Worm (Caenorhabditis elegans) whole organism, midembryonic: Measurements from ENCODE around the gene srt-49.

Experiments used
- T22C8.4 ChIP-seq: fragments of 200-800 bp; sonication (Bioruptor generic); IDR thresholded peaks from 2 replicates; pipeline ENCODE4 v1.3.6; 2022; ENCODE audit warnings: missing genetic modification characterization, missing compliant biosample characterization
- cog-1 ChIP-seq: sonication (generic microtip); optimal IDR thresholded peaks from 2 replicates; lab custom pipeline; 2016; ENCODE audit warnings: missing genetic modification characterization, missing compliant biosample characterization
- flt-1 ChIP-seq: fragments of 200-800 bp; sonication (Bioruptor generic); IDR thresholded peaks from 2 replicates; pipeline ENCODE4 v1.3.6; 2022; ENCODE audit warnings: missing genetic modification characterization, missing compliant biosample characterization
- klf-2 ChIP-seq: fragments of 200-800 bp; sonication (Bioruptor generic); conservative IDR thresholded peaks from 2 replicates; pipeline ENCODE4 v1.3.6; 2022; ENCODE audit warnings: missing genetic modification reagents, missing genetic modification characterization, missing compliant biosample characterization
- med-1 ChIP-seq: sonication (generic microtip); optimal IDR thresholded peaks from 2 replicates; lab custom pipeline; 2017; ENCODE audit warnings: missing genetic modification characterization, mild to moderate bottlenecking, missing compliant biosample characterization, antibody characterized with exemption, missing genetic modification reagents; ENCODE audit not compliant: insufficient read depth
- ref-1 ChIP-seq: fragments of 200-800 bp; sonication (Bioruptor generic); conservative IDR thresholded peaks from 2 replicates; pipeline ENCODE4 v1.3.6; 2022; ENCODE audit warnings: missing genetic modification reagents, missing genetic modification characterization, missing compliant biosample characterization
- tab-1 ChIP-seq: fragments of 200-800 bp; sonication (Bioruptor generic); IDR thresholded peaks from 2 replicates; pipeline ENCODE4 v1.3.6; 2022; ENCODE audit warnings: missing genetic modification characterization, missing compliant biosample characterization
- ztf-23 ChIP-seq: fragments of 200-800 bp; sonication (Bioruptor generic); IDR thresholded peaks from 2 replicates; pipeline ENCODE4 v1.3.6; 2022; ENCODE audit warnings: missing genetic modification reagents, missing genetic modification characterization, missing compliant biosample characterization
- ztf-29 ChIP-seq: fragments of 200-800 bp; sonication (Bioruptor generic); IDR thresholded peaks from 2 replicates; pipeline ENCODE4 v1.3.6; 2022; ENCODE audit warnings: missing genetic modification reagents, missing genetic modification characterization, missing compliant biosample characterization

DNA sequence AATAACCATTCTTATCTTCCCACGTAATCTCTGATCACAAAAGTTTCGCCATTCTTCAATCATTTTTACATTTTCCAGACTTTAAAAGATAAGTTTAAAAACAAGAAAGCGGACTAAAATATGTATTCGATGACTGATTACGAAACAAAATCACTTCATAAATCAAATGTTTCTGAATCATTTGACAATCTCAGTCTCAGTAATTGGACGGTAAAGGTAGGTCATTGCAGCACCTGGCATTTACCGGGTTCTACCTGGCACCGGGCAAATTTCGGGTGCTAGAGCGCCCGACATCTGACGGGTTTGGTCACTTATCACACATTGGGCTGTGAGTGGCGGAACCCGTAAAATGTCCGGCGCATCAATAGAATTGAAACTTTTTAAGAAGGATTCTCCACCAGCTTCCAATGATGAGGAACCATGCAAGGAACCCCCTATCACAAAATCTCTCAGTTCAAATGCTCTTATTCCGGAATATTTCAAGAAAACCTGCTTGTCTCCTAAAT, 42.1 kb downstream of the srt-49 start, which contains the start of gene Y41E3.19:
- TF ChIP-seq T22C8.4 (GFP tag; lab: Robert Waterston, UW) (no peak), flt-1 (GFP tag; lab: Robert Waterston, UW) (no peak), tab-1 (GFP tag; lab: Robert Waterston, UW) (no peak), ztf-23 (no peak), klf-2 (GFP tag; lab: Robert Waterston, UW) (no peak), ztf-29 (GFP tag; lab: Robert Waterston, UW) (no peak), med-1 (no peak), ref-1 (GFP tag; lab: Robert Waterston, UW) (no peak), cog-1 (tag; lab: Kevin White, UChicago) (no peak)
